Worm (Caenorhabditis elegans): ENCODE results near the gene Y105C5A.1272.

Gene Y105C5A.1272

DNA sequence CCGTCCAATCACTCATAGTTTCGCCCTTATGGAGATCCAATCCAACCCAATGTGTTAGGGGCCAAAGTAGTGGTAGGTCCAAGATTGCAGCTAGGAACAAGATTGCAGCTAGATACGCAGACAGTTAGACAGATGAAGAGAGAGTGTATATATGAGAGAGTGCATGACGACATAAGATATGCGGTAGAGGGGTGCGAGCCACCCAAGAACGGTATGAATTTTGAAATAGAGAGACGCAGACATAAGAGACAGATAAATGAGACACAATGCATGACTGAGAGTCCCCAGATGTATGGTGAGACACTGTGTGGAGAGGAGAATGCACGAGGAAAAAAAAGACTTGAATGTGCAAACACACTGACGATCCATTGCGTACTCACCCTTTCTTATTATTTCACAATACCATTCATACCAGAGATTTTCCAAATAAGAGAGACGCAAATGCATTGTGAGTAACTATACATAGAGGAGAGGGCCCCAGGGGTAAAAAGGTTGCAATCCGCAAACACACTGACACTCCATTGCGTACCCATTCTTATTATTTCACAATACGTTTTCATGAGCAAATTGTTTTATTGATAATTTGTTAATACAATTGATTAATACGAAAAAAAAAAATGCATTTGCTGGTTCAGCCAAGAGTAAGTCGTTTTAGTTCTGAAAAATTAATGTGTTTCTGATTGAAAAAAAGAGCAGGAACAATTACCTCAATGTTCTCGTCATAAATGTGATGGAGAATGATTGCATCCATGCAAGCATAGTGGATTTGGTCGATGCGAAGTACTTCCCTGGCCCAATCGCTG, at the start of gene Y105C5A.1272, which contains the start of gene Y105C5A.1268 (continued):
- TF ChIP-seq attf-5 (GFP tag; optimal IDR thresholded peaks at IDR 0.05) (peak; percentile 99), Y56A3A.18 (GFP tag; IDR thresholded peaks at IDR 0.05) (peak; percentile 83; the same call in 1 of the 2 replicates), mel-28 (tag; optimal IDR thresholded peaks at IDR 0.05; ENCODE audit: borderline replicate concordance) (peak; percentile 62), nhr-80 (tag; optimal IDR thresholded peaks at IDR 0.05) (peak; percentile 9)

DNA sequence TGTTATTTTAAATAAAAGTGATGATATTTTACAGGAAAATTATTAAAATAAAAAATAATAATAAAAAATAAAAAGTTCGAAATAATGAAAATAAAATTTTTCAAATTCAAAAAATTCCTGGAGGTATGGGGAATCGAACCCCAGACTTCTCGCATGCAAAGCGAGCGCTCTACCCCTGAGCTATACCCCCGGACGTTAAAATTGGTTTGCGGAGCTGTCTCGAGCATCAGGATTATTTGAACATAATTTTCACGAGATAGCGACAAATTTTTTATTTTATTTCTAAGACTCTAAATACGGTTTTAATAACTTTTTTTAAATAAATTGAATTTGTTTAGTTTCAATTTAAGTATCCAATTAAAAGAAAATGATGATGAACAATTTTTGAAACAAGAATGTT, 42.6 kb upstream of the Y105C5A.1272 start:
- TF ChIP-seq tbp1 (GFP tag; optimal IDR thresholded peaks at IDR 0.05) (peak; percentile 93), attf-6 (GFP tag; IDR thresholded peaks at IDR 0.05) (peak; percentile 98), ets-4 (GFP tag; optimal IDR thresholded peaks at IDR 0.05) (no peak), snpc-3.4 (tag; optimal IDR thresholded peaks at IDR 0.05) (peak; percentile 84), rpc-1 (optimal IDR thresholded peaks at IDR 0.05) (peak; percentile 64), rpc-1 (tag; optimal IDR thresholded peaks at IDR 0.05) (peak; percentile 69), Y95B8A.8 (GFP tag; IDR thresholded peaks at IDR 0.05) (no peak), ZK185.1 (tag; optimal IDR thresholded peaks at IDR 0.05; ENCODE audit: poor library complexity, severe bottlenecking) (peak; percentile 8), snpc-1.1 (tag; optimal IDR thresholded peaks at IDR 0.05; ENCODE audit: insufficient read depth) (peak; percentile 93), snpc-1.3 (tag; optimal IDR thresholded peaks at IDR 0.05; ENCODE audit: insufficient read depth) (peak; percentile 59), madf-10 (tag; optimal IDR thresholded peaks at IDR 0.05) (no peak), him-1 (tag; optimal IDR thresholded peaks at IDR 0.05) (peak; percentile 77), mes-4 (tag; optimal IDR thresholded peaks at IDR 0.05) (no peak), madf-6 (GFP tag; IDR thresholded peaks at IDR 0.05) (0 out of 2 replicates have a peak, but pooled peaks have one; percentile 40), rcor-1 (GFP tag; IDR thresholded peaks at IDR 0.05) (peak; percentile 45; the same call in 1 of the 2 replicates), snpc-4 (GFP tag; optimal IDR thresholded peaks at IDR 0.05) (peak; percentile 94), snpc-4 (tag; optimal IDR thresholded peaks at IDR 0.05) (peak; percentile 93 to 98 (median 96)), unc-62 (GFP tag; optimal IDR thresholded peaks at IDR 0.05) (no peak), ekl-4 (GFP tag; IDR thresholded peaks at IDR 0.05) (no peak), let-607 (tag; optimal IDR thresholded peaks at IDR 0.05) (peak in 1 of 2 experiments; percentile 18), B0261.1 (tag; optimal IDR thresholded peaks at IDR 0.05) (peak; percentile 72), D2030.7 (GFP tag; IDR thresholded peaks at IDR 0.05) (peak; percentile 48)

DNA sequence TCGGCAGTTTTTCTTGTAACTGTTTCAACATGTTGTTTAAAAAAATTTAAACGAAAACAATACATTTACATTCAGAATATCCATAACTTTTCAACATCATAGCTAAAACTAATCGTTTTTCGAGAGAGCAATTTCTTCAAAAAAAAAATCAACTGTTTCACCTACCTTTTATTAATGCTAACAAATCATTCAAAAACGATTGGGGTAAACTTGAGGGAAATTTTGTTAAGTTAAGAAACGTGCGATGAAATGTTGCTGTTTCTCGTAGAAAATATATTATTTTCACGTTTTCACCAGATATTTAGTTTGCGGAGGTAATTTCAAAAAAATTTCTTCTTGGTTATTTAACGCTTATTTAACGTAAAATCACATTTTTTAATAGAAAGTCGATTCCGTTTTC, 40.4 kb upstream of the Y105C5A.1272 start:
- TF ChIP-seq F10E7.11 (tag; optimal IDR thresholded peaks at IDR 0.05): no peak
- peak; percentile 70 for TF ChIP-seq attf-6 (GFP tag; IDR thresholded peaks at IDR 0.05)
- TF ChIP-seq snpc-4 (GFP tag; optimal IDR thresholded peaks at IDR 0.05): no peak
- TF ChIP-seq snpc-4 (tag; optimal IDR thresholded peaks at IDR 0.05): peak in 3 of 4 experiments; percentile 58 to 67 (median 60)
- no peak for TF ChIP-seq nhr-27 (tag; optimal IDR thresholded peaks at IDR 0.05)
- no peak for TF ChIP-seq C17E4.6 (GFP tag; IDR thresholded peaks at IDR 0.05)

DNA sequence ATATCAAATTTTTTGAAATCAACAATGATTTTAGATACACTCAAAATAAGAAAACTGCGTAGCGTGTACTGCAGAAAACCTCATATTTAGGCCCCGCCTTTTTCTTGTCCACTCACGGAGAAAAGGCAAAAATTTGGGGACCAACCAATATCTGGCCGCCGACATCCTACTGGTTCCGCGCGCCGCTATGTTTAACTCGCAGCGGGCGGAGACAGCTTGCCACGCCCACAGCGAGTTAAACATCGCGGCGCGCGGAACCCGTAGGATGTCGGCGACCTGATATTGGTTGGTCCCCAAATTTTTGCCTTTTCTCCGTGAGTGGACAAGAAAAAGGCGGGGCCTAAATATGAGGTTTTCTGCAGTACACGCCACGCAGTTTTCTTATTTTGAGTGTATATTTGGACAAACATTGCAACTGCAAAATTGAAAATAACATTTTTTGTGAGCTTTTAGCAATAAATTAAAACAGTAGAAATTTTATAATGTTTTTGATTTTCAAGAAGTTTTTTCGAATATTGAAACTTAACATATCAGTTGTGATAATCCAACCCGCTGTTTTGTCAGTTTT, 36.8 kb upstream of the Y105C5A.1272 start:
- TF ChIP-seq snpc-1.1 (tag; optimal IDR thresholded peaks at IDR 0.05; ENCODE audit: insufficient read depth) (peak; percentile 33), attf-6 (GFP tag; IDR thresholded peaks at IDR 0.05) (peak; percentile 90), hmg-1.2 (GFP tag; IDR thresholded peaks at IDR 0.05) (peak; percentile 36; the same call in 1 of the 2 replicates), snpc-4 (GFP tag; optimal IDR thresholded peaks at IDR 0.05) (peak; percentile 66), snpc-4 (tag; optimal IDR thresholded peaks at IDR 0.05) (peak; percentile 58 to 96 (median 72))

Data from whole organism, young adult.